Worm (Caenorhabditis elegans) whole organism, L3 larva: ENCODE data around the gene nspc-4.

Experiments used
- R02D3.7 ChIP-seq: fragments of 150-350 bp; optimal IDR thresholded peaks from 2 replicates; lab custom pipeline; 2014; ENCODE audit warnings: missing biosample characterization, missing genetic modification characterization
- ZK546.5 ChIP-seq: sonication (generic microtip); optimal IDR thresholded peaks from 2 replicates; lab custom pipeline; 2017; ENCODE audit warnings: missing biosample characterization, missing genetic modification characterization
- aly-2 ChIP-seq: fragments of 150-350 bp; optimal IDR thresholded peaks from 2 replicates; lab custom pipeline; 2014; ENCODE audit warnings: missing biosample characterization, missing genetic modification characterization
- ama-1 ChIP-seq: fragments of 150-350 bp; optimal IDR thresholded peaks from 2 replicates; lab custom pipeline; 2018
- ceh-16 ChIP-seq: sonication (generic microtip); optimal IDR thresholded peaks from 2 replicates; lab custom pipeline; 2017; ENCODE audit warnings: missing biosample characterization, missing genetic modification characterization
- ceh-82 ChIP-seq: fragments of 150-350 bp; optimal IDR thresholded peaks from 2 replicates; lab custom pipeline; 2014; ENCODE audit warnings: missing biosample characterization, missing genetic modification characterization
- daf-12 ChIP-seq: fragments of 150-350 bp; optimal IDR thresholded peaks from 2 replicates; lab custom pipeline; 2014; ENCODE audit warnings: missing biosample characterization, missing genetic modification reagents, missing genetic modification characterization
- egl-27 ChIP-seq: sonication (generic microtip); optimal IDR thresholded peaks from 4 replicates; lab custom pipeline; 2017; ENCODE audit warnings: missing biosample characterization, missing genetic modification reagents, missing genetic modification characterization
- elt-1 ChIP-seq: fragments of 150-350 bp; optimal IDR thresholded peaks from 2 replicates; lab custom pipeline; 2014; ENCODE audit warnings: missing biosample characterization, missing genetic modification characterization
- elt-2 ChIP-seq: sonication (generic microtip); optimal IDR thresholded peaks from 2 replicates; lab custom pipeline; 2016; ENCODE audit warnings: missing genetic modification reagents, mild to moderate bottlenecking, missing genetic modification characterization, missing compliant biosample characterization
- elt-3 ChIP-seq, 3 experiments: fragments of 150-350 bp in 1 of 3; sonication (generic microtip) in 2 of 3; optimal IDR thresholded peaks; 2 replicates in 2 of 3; 4 replicates in 1 of 3; lab custom pipeline; 2014 to 2017; ENCODE audit warnings: missing biosample characterization in 3 of 3, missing genetic modification characterization in 3 of 3
- fkh-10 ChIP-seq: sonication (generic microtip); optimal IDR thresholded peaks from 2 replicates; lab custom pipeline; 2017; ENCODE audit warnings: missing biosample characterization, missing genetic modification reagents, missing genetic modification characterization
- jun-1 ChIP-seq: fragments of 150-350 bp; optimal IDR thresholded peaks from 2 replicates; lab custom pipeline; 2014; ENCODE audit warnings: missing biosample characterization, missing genetic modification reagents, missing genetic modification characterization
- lin-15B ChIP-seq: fragments of 150-350 bp; optimal IDR thresholded peaks from 2 replicates; lab custom pipeline; 2014; ENCODE audit warnings: missing biosample characterization, missing genetic modification characterization
- mdl-1 ChIP-seq: fragments of 150-350 bp; optimal IDR thresholded peaks from 2 replicates; lab custom pipeline; 2014; ENCODE audit warnings: missing biosample characterization, missing genetic modification characterization
- mml-1 ChIP-seq: fragments of 150-350 bp; sonication (generic microtip); optimal IDR thresholded peaks from 3 replicates; lab custom pipeline; 2014; ENCODE audit warnings: missing biosample characterization, missing genetic modification characterization
- nfya-1 ChIP-seq: sonication (generic microtip); optimal IDR thresholded peaks from 2 replicates; lab custom pipeline; 2017; ENCODE audit warnings: missing genetic modification characterization, mild to moderate bottlenecking, missing compliant biosample characterization, antibody characterized with exemption, moderate library complexity; ENCODE audit not compliant: insufficient read depth
- nhr-11 ChIP-seq: fragments of 150-350 bp; optimal IDR thresholded peaks from 2 replicates; lab custom pipeline; 2014; ENCODE audit warnings: missing biosample characterization, missing genetic modification characterization
- nhr-12 ChIP-seq: fragments of 150-350 bp; optimal IDR thresholded peaks from 2 replicates; lab custom pipeline; 2014; ENCODE audit warnings: missing biosample characterization, missing genetic modification characterization
- nhr-25 ChIP-seq: sonication (generic microtip); optimal IDR thresholded peaks from 2 replicates; lab custom pipeline; 2017; ENCODE audit warnings: missing biosample characterization, missing genetic modification characterization
- nhr-28 ChIP-seq: fragments of 150-350 bp; optimal IDR thresholded peaks from 2 replicates; lab custom pipeline; 2014; ENCODE audit warnings: missing biosample characterization, missing genetic modification characterization
- nhr-43 ChIP-seq: sonication (generic microtip); optimal IDR thresholded peaks from 2 replicates; lab custom pipeline; 2016; ENCODE audit warnings: mild to moderate bottlenecking, missing genetic modification characterization, missing compliant biosample characterization; ENCODE audit not compliant: poor library complexity, severe bottlenecking
- nhr-67 ChIP-seq: fragments of 150-350 bp; optimal IDR thresholded peaks from 2 replicates; lab custom pipeline; 2014; ENCODE audit warnings: missing biosample characterization, missing genetic modification characterization
- nhr-76 ChIP-seq: fragments of 150-350 bp; sonication (generic microtip); optimal IDR thresholded peaks from 5 replicates; lab custom pipeline; 2014; ENCODE audit warnings: missing biosample characterization, missing genetic modification characterization
- nhr-77 ChIP-seq: fragments of 150-350 bp; optimal IDR thresholded peaks from 2 replicates; lab custom pipeline; 2014; ENCODE audit warnings: missing biosample characterization, missing genetic modification characterization
- pha-4 ChIP-seq: fragments of 150-350 bp; optimal IDR thresholded peaks from 2 replicates; lab custom pipeline; 2014; ENCODE audit warnings: missing biosample characterization, missing genetic modification reagents, missing genetic modification characterization
- pqm-1 ChIP-seq: fragments of 150-350 bp; optimal IDR thresholded peaks from 2 replicates; lab custom pipeline; 2017; ENCODE audit warnings: missing biosample characterization, missing genetic modification characterization, inconsistent platforms
- unc-62 ChIP-seq: fragments of 150-350 bp; sonication (generic microtip); optimal IDR thresholded peaks from 4 replicates; lab custom pipeline; 2014; ENCODE audit warnings: missing biosample characterization, missing genetic modification reagents, missing genetic modification characterization
- zag-1 ChIP-seq: fragments of 150-350 bp; optimal IDR thresholded peaks from 2 replicates; lab custom pipeline; 2014; ENCODE audit warnings: missing biosample characterization, missing genetic modification characterization
- ztf-4 ChIP-seq: fragments of 150-350 bp; optimal IDR thresholded peaks from 2 replicates; lab custom pipeline; 2014; ENCODE audit warnings: missing biosample characterization, missing genetic modification characterization

nspc-4 gene

DNA sequence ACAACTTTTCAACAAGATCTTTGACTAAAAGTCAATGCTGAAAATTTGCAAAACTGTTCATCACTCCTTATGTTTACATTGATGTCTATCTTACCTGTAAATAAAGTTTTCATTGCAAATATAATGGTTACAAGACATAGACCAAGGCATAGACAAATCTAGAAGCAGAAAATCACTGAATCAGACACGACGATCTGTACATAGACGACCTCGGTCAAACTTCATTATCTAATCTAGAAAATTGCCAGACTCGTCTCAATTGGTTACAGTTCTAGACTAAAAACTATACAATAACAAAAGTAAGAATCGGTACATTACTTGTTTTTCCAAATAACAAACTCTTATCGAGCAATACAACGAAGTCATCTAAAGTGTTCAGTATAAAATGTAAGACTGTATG lies 37.2 kb downstream of the nspc-4 start, which contains the start of gene grd-4:
TSS of gene grd-4 (plus strand) at position 301 of the 400 bp plus-strand sequence.
- TF ChIP-seq mml-1 (tag; lab: Kevin White, UChicago) = no peak
- TF ChIP-seq nhr-76 (tag; lab: Kevin White, UChicago) = no peak
- no peak for TF ChIP-seq pha-4
- no peak for TF ChIP-seq nhr-67 (tag; lab: Kevin White, UChicago)
- TF ChIP-seq zag-1 (tag; lab: Kevin White, UChicago) = no peak
- TF ChIP-seq elt-1 (tag; lab: Kevin White, UChicago) = peak; percentile 77
- TF ChIP-seq ztf-4 (tag; lab: Kevin White, UChicago) = no peak
- TF ChIP-seq unc-62 (GFP tag; lab: Kevin White, UChicago) = no peak
- TF ChIP-seq nhr-25 (tag; lab: Kevin White, UChicago) = peak; percentile 49
- TF ChIP-seq pqm-1 (tag; lab: Kevin White, UChicago) = no peak
- TF ChIP-seq lin-15B (tag; lab: Kevin White, UChicago) = no peak
- no peak for TF ChIP-seq nhr-43
- TF ChIP-seq, all 47 proteins: peak for 2

- TF ChIP-seq nhr-25 (tag; lab: Kevin White, UChicago) (peak; percentile 60), mdl-1 (tag; lab: Kevin White, UChicago) (no peak), nhr-11 (tag; lab: Kevin White, UChicago) (no peak)
These were observed 38.4 kb downstream of the nspc-4 start, which contains the start of gene grd-14 for ce11 chrX:8499721-8500120. TSS of gene grd-14 (plus strand) at chrX:8500021.

DNA sequence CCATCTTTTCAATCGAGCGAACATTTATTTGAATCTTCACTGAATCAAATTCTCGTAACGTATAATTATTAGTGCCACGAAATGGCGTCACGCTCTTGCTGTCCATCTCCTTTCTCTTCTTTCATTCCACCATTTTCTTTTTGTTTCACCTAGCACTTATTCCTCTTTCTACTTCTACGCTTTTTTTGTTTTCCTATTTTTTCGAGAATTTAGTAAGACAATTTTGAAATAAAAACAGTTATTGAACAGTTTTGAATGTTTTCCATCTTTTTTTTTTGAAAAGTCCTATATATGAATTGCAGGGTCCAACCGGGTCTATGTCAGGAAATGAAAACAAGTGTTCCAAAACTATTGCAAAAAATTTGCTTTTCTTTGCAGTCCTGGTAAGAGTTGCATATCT lies 43.2 kb downstream of the nspc-4 start, which contains the start of gene T01B10.5:
TSS of gene T01B10.5 (plus strand) at position 301 of the 400 bp plus-strand sequence.
- TF ChIP-seq elt-2 (tag; lab: Kevin White, UChicago) (no peak), aly-2 (tag; lab: Kevin White, UChicago) (no peak), nfya-1 (tag; lab: Kevin White, UChicago) (no peak), ceh-82 (no peak), zag-1 (tag; lab: Kevin White, UChicago) (no peak), nhr-28 (tag; lab: Kevin White, UChicago) (no peak), pha-4 (no peak), elt-3 (tag; optimal IDR thresholded peaks at IDR 0.05; lab: Kevin White, UChicago) (no peak), mml-1 (tag; lab: Kevin White, UChicago) (no peak), daf-12 (tag; lab: Kevin White, UChicago) (no peak), nhr-12 (tag; lab: Kevin White, UChicago) (no peak)

DNA sequence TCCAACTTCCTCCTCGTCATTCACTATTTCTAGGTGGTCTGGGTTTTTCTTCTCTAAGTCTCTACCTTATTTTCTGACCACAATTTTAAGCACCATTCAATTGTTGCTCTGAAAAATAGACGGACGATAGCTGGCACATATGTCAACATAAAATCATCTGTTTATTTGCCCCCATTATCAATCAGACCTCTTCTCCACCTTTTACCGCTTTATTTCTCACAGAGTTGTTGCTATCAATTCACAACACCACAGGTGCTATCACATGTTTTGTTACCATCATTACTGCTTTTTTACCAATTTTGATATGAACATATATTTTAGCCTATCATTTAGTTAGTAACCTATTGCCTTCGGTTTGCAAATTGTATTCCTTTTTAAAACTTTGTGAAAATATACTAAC lies 45.4 kb downstream of the nspc-4 start:
- TF ChIP-seq ZK546.5 = no peak
- TF ChIP-seq nfya-1 (tag; lab: Kevin White, UChicago) = no peak
- peak; percentile 80 for TF ChIP-seq pha-4
- TF ChIP-seq elt-2 (tag; lab: Kevin White, UChicago) = peak; percentile 41
- TF ChIP-seq jun-1 = peak; percentile 1
- TF ChIP-seq ceh-82 = no peak
- TF ChIP-seq aly-2 (tag; lab: Kevin White, UChicago) = no peak
- peak; percentile 17 for TF ChIP-seq pqm-1 (tag; lab: Kevin White, UChicago)

- TF ChIP-seq R02D3.7 (no peak), fkh-10 (peak; percentile 79), nfya-1 (tag; lab: Kevin White, UChicago) (peak; percentile 1)
These were observed 48.3 kb downstream of the nspc-4 start for ce11 chrX:8489886-8490285.

- TF ChIP-seq nhr-43 (no peak), ama-1 (no peak), nhr-12 (tag; lab: Kevin White, UChicago) (no peak), nhr-76 (tag; lab: Kevin White, UChicago) (no peak), pha-4 (no peak), ceh-16 (tag; lab: Kevin White, UChicago) (no peak), nhr-77 (tag; lab: Kevin White, UChicago) (no peak), elt-3 (tag; optimal IDR thresholded peaks at IDR 0.05; lab: Kevin White, UChicago) (no peak), mdl-1 (tag; lab: Kevin White, UChicago) (no peak), egl-27 (tag; lab: Kevin White, UChicago) (no peak)
These were observed 48.7 kb downstream of the nspc-4 start for ce11 chrX:8489415-8489814.
